Fruit fly (Drosophila melanogaster) whole organism, wandering third instar larva: Measurements from ENCODE around the gene CG4053.

Experiments used
- Abd-B ChIP-seq: fragments of >200 bp; optimal IDR thresholded peaks from 2 replicates; lab custom pipeline; 2017; ENCODE audit warnings: missing biosample characterization, missing genetic modification characterization
- CG32264 ChIP-seq: fragments of 200-800 bp; sonication (Bioruptor generic); optimal IDR thresholded peaks from 2 replicates; lab custom pipeline; 2016; ENCODE audit warnings: missing biosample characterization, missing genetic modification characterization
- CG9705 ChIP-seq: fragments of 200-800 bp; sonication (Bioruptor generic); optimal IDR thresholded peaks from 2 replicates; lab custom pipeline; 2018; ENCODE audit warnings: missing biosample characterization, mild to moderate bottlenecking, missing genetic modification characterization
- CrebA ChIP-seq: fragments of 200-800 bp; sonication (Bioruptor generic); optimal IDR thresholded peaks from 2 replicates; lab custom pipeline; 2016; ENCODE audit warnings: missing biosample characterization, mild to moderate bottlenecking, missing genetic modification characterization, borderline replicate concordance
- Dfd ChIP-seq: fragments of >200 bp; optimal IDR thresholded peaks from 2 replicates; lab custom pipeline; 2017; ENCODE audit warnings: missing biosample characterization, missing genetic modification characterization
- Dif ChIP-seq: fragments of 200-275, 200-300 bp; sonication (Bioruptor generic); optimal IDR thresholded peaks from 2 replicates; lab custom pipeline; 2018; ENCODE audit warnings: missing biosample characterization, missing genetic modification characterization; ENCODE audit not compliant: partially characterized antibody
- GATAd ChIP-seq: sonication (Bioruptor generic); optimal IDR thresholded peaks from 2 replicates; lab custom pipeline; 2016; ENCODE audit warnings: missing biosample characterization, missing genetic modification characterization
- HLH106 ChIP-seq: fragments of 200-800 bp; optimal IDR thresholded peaks from 3 replicates; lab custom pipeline; 2019; ENCODE audit warnings: missing biosample characterization, mild to moderate bottlenecking, missing genetic modification characterization, moderate library complexity
- Hr78 ChIP-seq: fragments of >200 bp; optimal IDR thresholded peaks from 2 replicates; lab custom pipeline; 2017; ENCODE audit warnings: missing biosample characterization, missing genetic modification characterization
- Jra ChIP-seq: sonication (Bioruptor generic); optimal IDR thresholded peaks from 2 replicates; lab custom pipeline; 2016; ENCODE audit warnings: missing biosample characterization, missing genetic modification characterization
- Mio ChIP-seq: sonication (Bioruptor generic); optimal IDR thresholded peaks from 2 replicates; lab custom pipeline; 2016; ENCODE audit warnings: missing biosample characterization, missing genetic modification characterization
- Myc ChIP-seq: fragments of >200 bp; optimal IDR thresholded peaks from 2 replicates; lab custom pipeline; 2017
- N ChIP-seq: fragments of >200 bp; optimal IDR thresholded peaks from 2 replicates; lab custom pipeline; 2018; ENCODE audit warnings: missing biosample characterization, missing external identifiers, missing genetic modification characterization
- OdsH ChIP-seq: fragments of 200-800 bp; sonication (Bioruptor generic); optimal IDR thresholded peaks from 2 replicates; lab custom pipeline; 2016; ENCODE audit warnings: missing biosample characterization, mild to moderate bottlenecking, missing genetic modification characterization
- Rel ChIP-seq, 2 experiments: fragments of 200-800 bp; sonication (Bioruptor generic) in 1 of 2; optimal IDR thresholded peaks; 2 replicates in 1 of 2; 3 replicates in 1 of 2; lab custom pipeline; 2016 to 2019; ENCODE audit warnings: mild to moderate bottlenecking in 2 of 2, missing biosample characterization in 2 of 2, missing genetic modification characterization in 2 of 2, moderate library complexity in 1 of 2
- Vsx2 ChIP-seq: fragments of 200-300, 225-300 bp; sonication (Bioruptor generic); optimal IDR thresholded peaks from 2 replicates; lab custom pipeline; 2018; ENCODE audit warnings: missing biosample characterization, missing genetic modification characterization; ENCODE audit not compliant: partially characterized antibody
- br ChIP-seq: fragments of 200-800 bp; sonication (Bioruptor generic); optimal IDR thresholded peaks from 2 replicates; lab custom pipeline; 2016; ENCODE audit warnings: missing biosample characterization, missing genetic modification characterization
- brk ChIP-seq: fragments of 200-800 bp; sonication (Bioruptor generic); optimal IDR thresholded peaks from 2 replicates; lab custom pipeline; 2016; ENCODE audit warnings: missing biosample characterization, mild to moderate bottlenecking, missing genetic modification characterization
- dl ChIP-seq, 2 experiments: fragments of 175-275, 200-275 bp in 1 of 2; fragments of 200-275 bp in 1 of 2; sonication (Bioruptor generic); optimal IDR thresholded peaks; lab custom pipeline; 2018; ENCODE audit warnings: mild to moderate bottlenecking in 2 of 2, missing biosample characterization in 2 of 2, missing genetic modification characterization in 2 of 2, moderate library complexity in 2 of 2; ENCODE audit not compliant: partially characterized antibody in 2 of 2, insufficient read depth in 1 of 2
- dmrt93B ChIP-seq: fragments of 200-800 bp; sonication (Bioruptor generic); optimal IDR thresholded peaks from 2 replicates; lab custom pipeline; 2018; ENCODE audit warnings: missing biosample characterization, mild to moderate bottlenecking, missing genetic modification characterization
- dsf ChIP-seq: sonication (Bioruptor generic); optimal IDR thresholded peaks from 2 replicates; lab custom pipeline; 2016; ENCODE audit warnings: missing biosample characterization, missing genetic modification characterization, borderline replicate concordance
- foxo ChIP-seq, 2 experiments: fragments of 200-800 bp; sonication (Bioruptor generic); optimal IDR thresholded peaks; 2 replicates in 1 of 2; 3 replicates in 1 of 2; lab custom pipeline; 2016 to 2017; ENCODE audit warnings: missing biosample characterization in 2 of 2, missing genetic modification characterization in 2 of 2
- h ChIP-seq: fragments of 200-800 bp; sonication (Bioruptor generic); optimal IDR thresholded peaks from 3 replicates; lab custom pipeline; 2016; ENCODE audit warnings: missing biosample characterization, mild to moderate bottlenecking, missing genetic modification characterization
- jim ChIP-seq: fragments of 175-275, 200-325 bp; sonication (Bioruptor generic); optimal IDR thresholded peaks from 2 replicates; lab custom pipeline; 2016; ENCODE audit warnings: missing biosample characterization, mild to moderate bottlenecking, missing genetic modification characterization
- pan ChIP-seq: fragments of >200 bp; optimal IDR thresholded peaks from 2 replicates; lab custom pipeline; 2017
- psq ChIP-seq: fragments of 200-800 bp; sonication (Bioruptor generic); optimal IDR thresholded peaks from 3 replicates; lab custom pipeline; 2017; ENCODE audit warnings: missing biosample characterization, mild to moderate bottlenecking, missing genetic modification characterization, moderate library complexity
- rgr ChIP-seq: fragments of 200-800 bp; sonication (Bioruptor generic); optimal IDR thresholded peaks from 3 replicates; lab custom pipeline; 2016; ENCODE audit warnings: missing biosample characterization, mild to moderate bottlenecking, missing genetic modification characterization
- sage ChIP-seq: fragments of 200-800 bp; sonication (Bioruptor generic); optimal IDR thresholded peaks from 2 replicates; lab custom pipeline; 2016; ENCODE audit warnings: missing biosample characterization, mild to moderate bottlenecking, missing genetic modification characterization
- usp ChIP-seq: fragments of >200 bp; optimal IDR thresholded peaks from 2 replicates; lab custom pipeline; 2017; ENCODE audit warnings: missing biosample characterization, missing genetic modification characterization
- woc ChIP-seq: sonication (Bioruptor generic); optimal IDR thresholded peaks from 2 replicates; lab custom pipeline; 2016; ENCODE audit warnings: missing biosample characterization, mild to moderate bottlenecking, missing genetic modification characterization

CG4053 gene

dm6 chr3R:17137593-17137992 is 5.6 kb upstream of the CG4053 start, which contains the start of gene CG5255:
CG5255 (plus strand) TSS chr3R:17137893.
- no peak for TF ChIP-seq CG32264 (GFP tag; lab: Kevin White, UChicago)
- no peak for TF ChIP-seq GATAd (GFP tag; lab: Kevin White, UChicago)
- TF ChIP-seq Myc (lab: Kevin White, UChicago), result no peak
- no peak for TF ChIP-seq brk (GFP tag; lab: Kevin White, UChicago)
- no peak for TF ChIP-seq Abd-B (GFP tag; lab: Kevin White, UChicago)
- TF ChIP-seq Rel (GFP tag; optimal IDR thresholded peaks at IDR 0.05; lab: Kevin White, UChicago), result no peak
- TF ChIP-seq Rel (tag; optimal IDR thresholded peaks at IDR 0.05; lab: Kevin White, UChicago), result no peak
- no peak for TF ChIP-seq br
- TF ChIP-seq sage (GFP tag; lab: Kevin White, UChicago), result no peak
- TF ChIP-seq foxo (GFP tag; optimal IDR thresholded peaks at IDR 0.05; lab: Kevin White, UChicago), result no peak
- no peak for TF ChIP-seq CrebA (GFP tag; lab: Kevin White, UChicago)

dm6 chr3R:17135747-17136146 is 3.7 kb upstream of the CG4053 start, which contains the start of gene CG5246:
CG5246 (plus strand) TSS chr3R:17136111.
- TF ChIP-seq psq (GFP tag; lab: Kevin White, UChicago) (no peak), br (no peak), foxo (GFP tag; optimal IDR thresholded peaks at IDR 0.05; lab: Kevin White, UChicago) (no peak), h (GFP tag; lab: Kevin White, UChicago) (peak; percentile 49), Vsx2 (GFP tag; lab: Kevin White, UChicago) (no peak), Rel (GFP tag; optimal IDR thresholded peaks at IDR 0.05; lab: Kevin White, UChicago) (no peak), Rel (tag; optimal IDR thresholded peaks at IDR 0.05; lab: Kevin White, UChicago) (peak; percentile 68), HLH106 (tag; lab: Kevin White, UChicago) (no peak), brk (GFP tag; lab: Kevin White, UChicago) (no peak), pan (lab: Kevin White, UChicago) (no peak), dl (GFP tag; optimal IDR thresholded peaks at IDR 0.05; lab: Kevin White, UChicago; ENCODE audit: insufficient read depth in 1 of 2, partially characterized antibody in 2 of 2) (no peak)

- TF ChIP-seq GATAd (GFP tag; lab: Kevin White, UChicago) (no peak), Vsx2 (GFP tag; lab: Kevin White, UChicago) (no peak), woc (no peak), psq (GFP tag; lab: Kevin White, UChicago) (no peak), sage (GFP tag; lab: Kevin White, UChicago) (no peak), Mio (GFP tag; lab: Kevin White, UChicago) (no peak), Myc (lab: Kevin White, UChicago) (no peak), CrebA (GFP tag; lab: Kevin White, UChicago) (no peak)
Observed at dm6 chr3R:17133897-17134296, 1.9 kb upstream of the CG4053 start, which contains the start of gene CG31267. CG31267 (plus strand) TSS chr3R:17134197.

- TF ChIP-seq GATAd (GFP tag; lab: Kevin White, UChicago) (no peak), jim (no peak), CrebA (GFP tag; lab: Kevin White, UChicago) (no peak), CG9705 (GFP tag; lab: Kevin White, UChicago) (no peak), OdsH (GFP tag; lab: Kevin White, UChicago) (no peak), HLH106 (tag; lab: Kevin White, UChicago) (no peak), Myc (lab: Kevin White, UChicago) (no peak), brk (GFP tag; lab: Kevin White, UChicago) (no peak), dmrt93B (GFP tag; lab: Kevin White, UChicago) (no peak), br (no peak), Dif (no peak), Jra (GFP tag; lab: Kevin White, UChicago) (no peak), pan (lab: Kevin White, UChicago) (no peak), Mio (GFP tag; lab: Kevin White, UChicago) (no peak), rgr (GFP tag; lab: Kevin White, UChicago) (no peak), Hr78 (no peak), Rel (GFP tag; optimal IDR thresholded peaks at IDR 0.05; lab: Kevin White, UChicago) (no peak), Rel (tag; optimal IDR thresholded peaks at IDR 0.05; lab: Kevin White, UChicago) (no peak), Vsx2 (GFP tag; lab: Kevin White, UChicago) (no peak), dsf (no peak)
Observed at dm6 chr3R:17130326-17130725, 1.7 kb downstream of the CG4053 start, which contains the start of gene CG17475. CG17475 (minus strand) TSS chr3R:17130426.

- TF ChIP-seq CG32264 (GFP tag; lab: Kevin White, UChicago), result no peak
- no peak for TF ChIP-seq jim
- TF ChIP-seq OdsH (GFP tag; lab: Kevin White, UChicago), result no peak
- no peak for TF ChIP-seq Hr78
- TF ChIP-seq usp (GFP tag; lab: Kevin White, UChicago), result no peak
- no peak for TF ChIP-seq dl (GFP tag; optimal IDR thresholded peaks at IDR 0.05; lab: Kevin White, UChicago; ENCODE audit: insufficient read depth in 1 of 2, partially characterized antibody in 2 of 2)
- no peak for TF ChIP-seq dsf
- TF ChIP-seq br, result no peak
- no peak for TF ChIP-seq sage (GFP tag; lab: Kevin White, UChicago)
- no peak for TF ChIP-seq psq (GFP tag; lab: Kevin White, UChicago)
- TF ChIP-seq Mio (GFP tag; lab: Kevin White, UChicago), result no peak
- TF ChIP-seq Dif, result no peak
- TF ChIP-seq h (GFP tag; lab: Kevin White, UChicago), result no peak
- no peak for TF ChIP-seq GATAd (GFP tag; lab: Kevin White, UChicago)
- TF ChIP-seq dmrt93B (GFP tag; lab: Kevin White, UChicago), result no peak
- no peak for TF ChIP-seq N (GFP tag; lab: Kevin White, UChicago)
- no peak for TF ChIP-seq brk (GFP tag; lab: Kevin White, UChicago)
- TF ChIP-seq Dfd (GFP tag; lab: Kevin White, UChicago), result no peak
- no peak for TF ChIP-seq Myc (lab: Kevin White, UChicago)
- TF ChIP-seq, all 38 proteins: peak for 0
Observed at dm6 chr3R:17127912-17128311, 4.1 kb downstream of the CG4053 start, which contains the start of gene CG31265. CG31265 (plus strand) TSS chr3R:17128212.
